Fruit fly (Drosophila melanogaster) S2 (cell line): ENCODE results near the gene CG32023.

Source experiments
- CG8478 ChIP-seq: fragments of >200 bp; optimal IDR thresholded peaks from 2 replicates; lab custom pipeline; 2018
- CTCF ChIP-seq, 2 experiments: fragments of >200 bp; optimal IDR thresholded peaks; 2 replicates each; lab custom pipeline; 2018

DNA sequence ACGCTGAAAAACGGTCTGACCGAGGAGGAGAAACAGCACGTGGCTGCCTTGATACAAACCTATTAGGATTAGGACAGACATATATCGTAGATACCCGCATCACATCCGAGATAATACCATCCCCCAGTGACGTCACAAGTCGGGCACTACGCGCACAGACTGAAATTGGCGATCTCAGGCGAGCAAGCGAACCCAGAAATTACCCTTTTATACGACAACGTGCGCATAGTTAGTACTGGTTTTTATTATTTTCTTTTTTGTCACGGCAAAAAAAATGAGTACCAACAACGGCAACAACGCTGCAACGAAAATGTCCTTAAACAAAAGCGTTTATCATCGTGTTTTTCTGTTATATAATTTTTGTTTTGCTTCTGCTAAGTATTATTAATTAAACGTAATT is 5.9 kb downstream of the CG32023 start:
- TF ChIP-seq CTCF (optimal IDR thresholded peaks at IDR 0.05; lab: Kevin White, UChicago) (no peak), CG8478 (lab: Kevin White, UChicago) (no peak)
